Fruit fly (Drosophila melanogaster): ENCODE measurements around the gene Nrg.

Gene Nrg

DNA sequence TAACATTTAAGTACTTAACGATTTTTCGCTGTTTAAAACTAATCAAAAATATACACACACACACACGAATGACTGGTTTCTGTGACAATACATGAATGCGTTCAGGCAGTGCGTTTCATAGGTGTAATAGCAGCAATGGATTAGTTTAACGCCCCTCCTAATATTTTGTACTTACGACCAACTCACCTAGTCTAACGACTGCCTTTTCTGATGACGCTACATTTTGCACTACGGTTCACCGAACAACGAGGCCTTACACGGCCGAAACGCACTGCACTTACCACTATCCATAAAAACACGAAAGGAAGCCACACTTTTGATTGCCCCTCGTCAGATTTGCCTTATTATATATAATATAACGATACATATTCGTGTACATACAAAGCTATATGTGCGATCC lies 84.0 kb downstream of the Nrg start (continued):
- no peak for TF ChIP-seq stwl (tag; optimal IDR thresholded peaks at IDR 0.05)
- no peak for TF ChIP-seq tx (GFP tag; optimal IDR thresholded peaks at IDR 0.05)
- TF ChIP-seq p53 (GFP tag; optimal IDR thresholded peaks at IDR 0.05): no peak
- peak; percentile 2 for TF ChIP-seq CG13424 (tag; optimal IDR thresholded peaks at IDR 0.05)
- TF ChIP-seq sr (GFP tag; IDR thresholded peaks at IDR 0.05): no peak
- TF ChIP-seq CG3065 (GFP tag; optimal IDR thresholded peaks at IDR 0.05): no peak
- peak; percentile 49 for TF ChIP-seq CG10979 (tag; optimal IDR thresholded peaks at IDR 0.05)
- TF ChIP-seq CG9609 (GFP tag; optimal IDR thresholded peaks at IDR 0.05): no peak
- TF ChIP-seq cg (GFP tag; optimal IDR thresholded peaks at IDR 0.05): no peak
- TF ChIP-seq otp (GFP tag; IDR thresholded peaks at IDR 0.05): 0 out of 3 replicates have a peak, but pooled peaks have one; percentile 44
- TF ChIP-seq CG17912 (GFP tag; optimal IDR thresholded peaks at IDR 0.05): no peak
- no peak for TF ChIP-seq slou (GFP tag; optimal IDR thresholded peaks at IDR 0.05)
- TF ChIP-seq H2.0 (GFP tag; IDR thresholded peaks at IDR 0.05): peak; percentile 49; the same call in 1 of the 2 replicates
- no peak for TF ChIP-seq bowl (GFP tag; IDR thresholded peaks at IDR 0.05)
- peak; percentile 37 for TF ChIP-seq CG17359 (tag; optimal IDR thresholded peaks at IDR 0.05)
- TF ChIP-seq Dip2 (GFP tag; IDR thresholded peaks at IDR 0.05): no peak
- TF ChIP-seq prd (optimal IDR thresholded peaks at IDR 0.05): no peak
- peak; percentile 70 for TF ChIP-seq prd (GFP tag; IDR thresholded peaks at IDR 0.05)
- no peak for TF ChIP-seq unc-4 (GFP tag; IDR thresholded peaks at IDR 0.05; ENCODE audit: partially characterized antibody)
- no peak for TF ChIP-seq CG5953 (GFP tag; IDR thresholded peaks at IDR 0.05)
- TF ChIP-seq Hr39 (optimal IDR thresholded peaks at IDR 0.05): no peak
- no peak for TF ChIP-seq CG7745 (tag; optimal IDR thresholded peaks at IDR 0.05)
- TF ChIP-seq Hand (GFP tag; optimal IDR thresholded peaks at IDR 0.05): no peak
- no peak for TF ChIP-seq ab (GFP tag; optimal IDR thresholded peaks at IDR 0.05)
- peak; percentile 65 for TF ChIP-seq dysf (GFP tag; IDR thresholded peaks at IDR 0.05)
- TF ChIP-seq CG8388 (GFP tag; optimal IDR thresholded peaks at IDR 0.05): peak; percentile 34
- peak; percentile 50; the same call in 1 of the 2 replicates for TF ChIP-seq CG32532 (GFP tag; IDR thresholded peaks at IDR 0.05)
- TF ChIP-seq Sox102F (GFP tag; optimal IDR thresholded peaks at IDR 0.05): no peak
- TF ChIP-seq disco-r (GFP tag; optimal IDR thresholded peaks at IDR 0.05): no peak
- TF ChIP-seq grn (GFP tag; optimal IDR thresholded peaks at IDR 0.05): no peak
- TF ChIP-seq hbn (GFP tag; IDR thresholded peaks at IDR 0.05; ENCODE audit: partially characterized antibody): no peak
- no peak for TF ChIP-seq CG6654 (GFP tag; optimal IDR thresholded peaks at IDR 0.05)
- no peak for TF ChIP-seq CG8089 (GFP tag; optimal IDR thresholded peaks at IDR 0.05)
- TF ChIP-seq scrt (GFP tag; optimal IDR thresholded peaks at IDR 0.05): no peak
- no peak for TF ChIP-seq ro (GFP tag; IDR thresholded peaks at IDR 0.05)
- TF ChIP-seq Sry-δ (GFP tag; optimal IDR thresholded peaks at IDR 0.05): no peak
- 0 out of 2 replicates have a peak, but pooled peaks have one; percentile 22 for TF ChIP-seq sob (GFP tag; IDR thresholded peaks at IDR 0.05)
- no peak for TF ChIP-seq h (optimal IDR thresholded peaks at IDR 0.05)
- no peak for TF ChIP-seq stc (GFP tag; IDR thresholded peaks at IDR 0.05)
- no peak for TF ChIP-seq C15 (GFP tag; IDR thresholded peaks at IDR 0.05)
- TF ChIP-seq Adf1 (GFP tag; IDR thresholded peaks at IDR 0.05): no peak
- TF ChIP-seq CG11456 (GFP tag; IDR thresholded peaks at IDR 0.05): peak; percentile 65; the same call in 2 of the 3 replicates
- no peak for TF ChIP-seq mirr (GFP tag; optimal IDR thresholded peaks at IDR 0.05)
- no peak for TF ChIP-seq Oaz (GFP tag; IDR thresholded peaks at IDR 0.05)
- no peak for TF ChIP-seq CG9932 (GFP tag; IDR thresholded peaks at IDR 0.05)
- no peak for TF ChIP-seq gcm2 (GFP tag; optimal IDR thresholded peaks at IDR 0.05)
- TF ChIP-seq zfh1 (GFP tag; IDR thresholded peaks at IDR 0.05): peak; percentile 63
- TF ChIP-seq NC2β (GFP tag; optimal IDR thresholded peaks at IDR 0.05): peak; percentile 26
- peak; percentile 64 for TF ChIP-seq CG17328 (GFP tag; IDR thresholded peaks at IDR 0.05)
- TF ChIP-seq trh (GFP tag; optimal IDR thresholded peaks at IDR 0.05): no peak
- no peak for TF ChIP-seq crol (GFP tag; IDR thresholded peaks at IDR 0.05)
- TF ChIP-seq Ptx1 (GFP tag; IDR thresholded peaks at IDR 0.05): peak; percentile 62
- no peak for TF ChIP-seq ham (GFP tag; IDR thresholded peaks at IDR 0.05)
- no peak for TF ChIP-seq Kr (GFP tag; optimal IDR thresholded peaks at IDR 0.05)
